Fruit fly (Drosophila melanogaster) whole organism, embryonic: ENCODE data around the gene CG2256.

ENCODE experiments used
- B-H1 ChIP-seq: fragments of 200-800 bp; sonication (Bioruptor generic); IDR thresholded peaks from 3 replicates; pipeline ENCODE4 v1.3.6; 2022; ENCODE audit warnings: missing biosample characterization, missing genetic modification characterization
- B-H2 ChIP-seq: fragments of 200-800 bp; sonication (Bioruptor generic); optimal IDR thresholded peaks from 2 replicates; lab custom pipeline; 2018; ENCODE audit warnings: missing biosample characterization, mild to moderate bottlenecking, missing genetic modification characterization
- C15 ChIP-seq: fragments of 200-800 bp; sonication (Bioruptor generic); IDR thresholded peaks from 3 replicates; pipeline ENCODE4 v1.3.6; 2022; ENCODE audit warnings: missing biosample characterization, missing genetic modification characterization
- CG10543 ChIP-seq: fragments of 200-800 bp; sonication (Bioruptor generic); optimal IDR thresholded peaks from 3 replicates; lab custom pipeline; 2017; ENCODE audit warnings: missing biosample characterization, mild to moderate bottlenecking, missing genetic modification characterization, moderate library complexity
- CG11695 ChIP-seq: fragments of 200-800 bp; sonication (Bioruptor generic); IDR thresholded peaks from 3 replicates; pipeline ENCODE4 v1.3.6; 2022; ENCODE audit warnings: missing biosample characterization, missing genetic modification characterization
- CG12299 ChIP-seq: fragments of 200-800 bp; sonication (Bioruptor generic); optimal IDR thresholded peaks from 2 replicates; lab custom pipeline; 2018; ENCODE audit warnings: missing biosample characterization, mild to moderate bottlenecking, missing genetic modification characterization
- CG13123 ChIP-seq: fragments of 200-800 bp; sonication (Bioruptor generic); optimal IDR thresholded peaks from 2 replicates; lab custom pipeline; 2016; ENCODE audit warnings: missing biosample characterization, missing genetic modification characterization
- CG13624 ChIP-seq: fragments of 200-800 bp; sonication (Bioruptor generic); optimal IDR thresholded peaks from 2 replicates; lab custom pipeline; 2016; ENCODE audit warnings: missing biosample characterization, missing genetic modification characterization
- CG15073 ChIP-seq: fragments of 200-800 bp; sonication (Bioruptor generic); optimal IDR thresholded peaks from 2 replicates; lab custom pipeline; 2016; ENCODE audit warnings: missing biosample characterization, missing genetic modification characterization
- CG15514 ChIP-seq: fragments of 200-800 bp; sonication (Bioruptor generic); optimal IDR thresholded peaks from 3 replicates; lab custom pipeline; 2017; ENCODE audit warnings: missing biosample characterization, missing genetic modification characterization, mild to moderate bottlenecking, moderate library complexity, missing genetic modification reagents
- CG18011 ChIP-seq: fragments of 200-800 bp; sonication (Bioruptor generic); optimal IDR thresholded peaks from 2 replicates; lab custom pipeline; 2017; ENCODE audit warnings: missing biosample characterization, missing genetic modification characterization, mild to moderate bottlenecking, moderate library complexity, missing genotype
- CG30431 ChIP-seq: fragments of 200-800 bp; sonication (Bioruptor generic); optimal IDR thresholded peaks from 2 replicates; lab custom pipeline; 2017; ENCODE audit warnings: missing biosample characterization, missing genetic modification characterization
- CG31441 ChIP-seq: fragments of 200-800 bp; sonication (Bioruptor generic); IDR thresholded peaks from 2 replicates; pipeline ENCODE4 v1.3.6; 2022; ENCODE audit warnings: missing biosample characterization, missing genetic modification characterization
- CG33213 ChIP-seq: fragments of 200-800 bp; sonication (Bioruptor generic); optimal IDR thresholded peaks from 3 replicates; lab custom pipeline; 2016; ENCODE audit warnings: missing biosample characterization, missing genetic modification characterization
- CG34376 ChIP-seq: fragments of 200-800 bp; sonication (Bioruptor generic); optimal IDR thresholded peaks from 2 replicates; lab custom pipeline; 2018; ENCODE audit warnings: missing biosample characterization, mild to moderate bottlenecking, missing genetic modification characterization
- CG43689 ChIP-seq: fragments of 200-800 bp; sonication (Bioruptor generic); IDR thresholded peaks from 2 replicates; pipeline ENCODE4 v1.3.6; 2022; ENCODE audit warnings: missing biosample characterization, missing genetic modification characterization
- CG5953 ChIP-seq: fragments of 200-800 bp; sonication (Bioruptor generic); IDR thresholded peaks from 2 replicates; pipeline ENCODE4 v1.3.6; 2022; ENCODE audit warnings: missing biosample characterization, missing genetic modification characterization
- CG6175 ChIP-seq: fragments of 200-800 bp; sonication (Bioruptor generic); IDR thresholded peaks from 3 replicates; pipeline ENCODE4 v1.3.6; 2022; ENCODE audit warnings: missing biosample characterization, missing genetic modification characterization
- CG6272 ChIP-seq: fragments of 200-800 bp; sonication (Bioruptor generic); IDR thresholded peaks from 2 replicates; pipeline ENCODE4 v1.3.6; 2022; ENCODE audit warnings: missing biosample characterization, missing genetic modification characterization
- CG6791 ChIP-seq: fragments of 200-800 bp; sonication (Bioruptor generic); IDR thresholded peaks from 3 replicates; pipeline ENCODE4 v1.3.6; 2022; ENCODE audit warnings: missing biosample characterization, missing genetic modification characterization; ENCODE audit not compliant: partially characterized antibody
- CG6813 ChIP-seq: fragments of 200-800 bp; sonication (Bioruptor generic); optimal IDR thresholded peaks from 2 replicates; lab custom pipeline; 2017; ENCODE audit warnings: missing biosample characterization, missing genetic modification characterization, mild to moderate bottlenecking, moderate library complexity, missing genetic modification reagents
- CG6854 ChIP-seq: fragments of 200-800 bp; sonication (Bioruptor generic); optimal IDR thresholded peaks from 3 replicates; lab custom pipeline; 2017; ENCODE audit warnings: missing biosample characterization, mild to moderate bottlenecking, missing genetic modification characterization
- CG7839 ChIP-seq: fragments of 200-800 bp; sonication (Bioruptor generic); optimal IDR thresholded peaks from 3 replicates; lab custom pipeline; 2018; ENCODE audit warnings: missing biosample characterization, mild to moderate bottlenecking, missing genetic modification characterization, moderate library complexity
- CG8388 ChIP-seq: fragments of 200-800 bp; sonication (Bioruptor generic); optimal IDR thresholded peaks from 2 replicates; lab custom pipeline; 2019; ENCODE audit warnings: missing biosample characterization, mild to moderate bottlenecking, missing genetic modification characterization, moderate library complexity
- CG9609 ChIP-seq: fragments of 200-800 bp; sonication (Bioruptor generic); optimal IDR thresholded peaks from 3 replicates; lab custom pipeline; 2016; ENCODE audit warnings: missing biosample characterization, missing genetic modification characterization
- CkIIα-i1 ChIP-seq: fragments of 200-800 bp; sonication (Bioruptor generic); IDR thresholded peaks from 2 replicates; pipeline ENCODE4 v1.3.6; 2022; ENCODE audit warnings: missing biosample characterization, missing genetic modification characterization
- Doc3 ChIP-seq: fragments of 200-800 bp; sonication (Bioruptor generic); IDR thresholded peaks from 3 replicates; pipeline ENCODE4 v1.3.6; 2022; ENCODE audit warnings: missing biosample characterization, missing genetic modification characterization; ENCODE audit not compliant: partially characterized antibody
- Dref ChIP-seq: fragments of 200-800 bp; sonication (Bioruptor generic); IDR thresholded peaks from 2 replicates; pipeline ENCODE4 v1.3.6; 2022; ENCODE audit warnings: missing biosample characterization, missing genetic modification characterization
- Eip74EF ChIP-seq, 2 experiments: fragments of 200-800 bp in 1 of 2; fragments of >200 bp in 1 of 2; sonication (Bioruptor generic) in 1 of 2; optimal IDR thresholded peaks; 2 replicates each; lab custom pipeline; 2017 to 2019; ENCODE audit warnings: missing biosample characterization in 2 of 2, missing genetic modification characterization in 2 of 2, mild to moderate bottlenecking in 1 of 2, moderate library complexity in 1 of 2
- Fer1 ChIP-seq: fragments of 200-800 bp; sonication (Bioruptor generic); optimal IDR thresholded peaks from 2 replicates; lab custom pipeline; 2017; ENCODE audit warnings: missing biosample characterization, mild to moderate bottlenecking, missing genetic modification characterization
- H2.0 ChIP-seq: fragments of 200-800 bp; sonication (Bioruptor generic); IDR thresholded peaks from 2 replicates; pipeline ENCODE4 v1.3.6; 2022; ENCODE audit warnings: missing biosample characterization, missing genetic modification characterization
- Mad ChIP-seq: fragments of 200-800 bp; sonication (Bioruptor generic); optimal IDR thresholded peaks from 2 replicates; lab custom pipeline; 2016; ENCODE audit warnings: missing biosample characterization, missing genetic modification characterization
- NC2β ChIP-seq: fragments of 200-800 bp; sonication (Bioruptor generic); optimal IDR thresholded peaks from 2 replicates; lab custom pipeline; 2016; ENCODE audit warnings: missing biosample characterization, missing genetic modification characterization
- NK7.1 ChIP-seq: fragments of 200-800 bp; sonication (Bioruptor generic); optimal IDR thresholded peaks from 3 replicates; lab custom pipeline; 2016; ENCODE audit warnings: missing biosample characterization, missing genetic modification characterization
- Vsx1 ChIP-seq: fragments of 200-800 bp; sonication (Bioruptor generic); optimal IDR thresholded peaks from 2 replicates; lab custom pipeline; 2017; ENCODE audit warnings: missing biosample characterization, mild to moderate bottlenecking, missing genetic modification characterization, missing genetic modification reagents
- ap ChIP-seq: fragments of 200-800 bp; sonication (Bioruptor generic); IDR thresholded peaks from 2 replicates; pipeline ENCODE4 v1.3.6; 2022; ENCODE audit warnings: missing biosample characterization, missing genetic modification characterization
- ase ChIP-seq: fragments of 200-800 bp; sonication (Bioruptor generic); IDR thresholded peaks from 3 replicates; pipeline ENCODE4 v1.3.6; 2022; ENCODE audit warnings: missing biosample characterization, missing genetic modification characterization
- cg ChIP-seq: fragments of 200-800 bp; sonication (Bioruptor generic); optimal IDR thresholded peaks from 3 replicates; lab custom pipeline; 2019; ENCODE audit warnings: missing biosample characterization, mild to moderate bottlenecking, missing genetic modification characterization, moderate library complexity
- chif ChIP-seq, 2 experiments: fragments of 200-800 bp; sonication (Bioruptor generic); optimal IDR thresholded peaks; 3 replicates each; lab custom pipeline; 2016; ENCODE audit warnings: missing biosample characterization in 2 of 2, missing genetic modification characterization in 2 of 2
- dmrt99B ChIP-seq: fragments of 200-800 bp; sonication (Bioruptor generic); optimal IDR thresholded peaks from 2 replicates; lab custom pipeline; 2018; ENCODE audit warnings: missing biosample characterization, mild to moderate bottlenecking, missing genetic modification characterization, moderate library complexity
- fu2 ChIP-seq: fragments of 200-800 bp; sonication (Bioruptor generic); optimal IDR thresholded peaks from 2 replicates; lab custom pipeline; 2016; ENCODE audit warnings: missing biosample characterization, missing genetic modification characterization
- gfzf ChIP-seq: fragments of 200-800 bp; sonication (Bioruptor generic); optimal IDR thresholded peaks from 2 replicates; lab custom pipeline; 2016; ENCODE audit warnings: missing biosample characterization, mild to moderate bottlenecking, missing genetic modification characterization, moderate library complexity
- jumu ChIP-seq: fragments of 200-800 bp; sonication (Bioruptor generic); optimal IDR thresholded peaks from 3 replicates; lab custom pipeline; 2016; ENCODE audit warnings: missing biosample characterization, missing genetic modification characterization
- lbe ChIP-seq: fragments of 200-800 bp; sonication (Bioruptor generic); optimal IDR thresholded peaks from 2 replicates; lab custom pipeline; 2016; ENCODE audit warnings: missing biosample characterization, mild to moderate bottlenecking, missing genetic modification characterization
- nerfin-2 ChIP-seq: fragments of 200-800 bp; sonication (Bioruptor generic); IDR thresholded peaks from 2 replicates; pipeline ENCODE4 v1.3.6; 2022; ENCODE audit warnings: missing biosample characterization, missing genetic modification characterization; ENCODE audit not compliant: partially characterized antibody
- run ChIP-seq: fragments of 200-800 bp; sonication (Bioruptor generic); optimal IDR thresholded peaks from 3 replicates; lab custom pipeline; 2018; ENCODE audit warnings: missing biosample characterization, mild to moderate bottlenecking, missing genetic modification characterization
- sc ChIP-seq, 3 experiments: fragments of >200 bp in 2 of 3; fragments of 200-800 bp in 1 of 3; sonication (Bioruptor generic) in 1 of 3; optimal IDR thresholded peaks; 2 replicates in 2 of 3; 3 replicates in 1 of 3; lab custom pipeline; 2017; ENCODE audit warnings: mild to moderate bottlenecking in 1 of 3, missing biosample characterization in 1 of 3, missing genetic modification characterization in 1 of 3, missing genetic modification reagents in 1 of 3
- ssp ChIP-seq: fragments of 200-800 bp; sonication (Bioruptor generic); IDR thresholded peaks from 2 replicates; pipeline ENCODE4 v1.3.6; 2022; ENCODE audit warnings: missing biosample characterization, missing genetic modification characterization
- wor ChIP-seq: fragments of 200-800 bp; sonication (Bioruptor generic); IDR thresholded peaks from 2 replicates; pipeline ENCODE4 v1.3.6; 2022; ENCODE audit warnings: missing biosample characterization, missing genetic modification characterization
- z ChIP-seq: fragments of 200-800 bp; sonication (Bioruptor generic); IDR thresholded peaks from 3 replicates; pipeline ENCODE4 v1.3.6; 2022; ENCODE audit warnings: missing biosample characterization, missing genetic modification characterization

Gene CG2256

DNA sequence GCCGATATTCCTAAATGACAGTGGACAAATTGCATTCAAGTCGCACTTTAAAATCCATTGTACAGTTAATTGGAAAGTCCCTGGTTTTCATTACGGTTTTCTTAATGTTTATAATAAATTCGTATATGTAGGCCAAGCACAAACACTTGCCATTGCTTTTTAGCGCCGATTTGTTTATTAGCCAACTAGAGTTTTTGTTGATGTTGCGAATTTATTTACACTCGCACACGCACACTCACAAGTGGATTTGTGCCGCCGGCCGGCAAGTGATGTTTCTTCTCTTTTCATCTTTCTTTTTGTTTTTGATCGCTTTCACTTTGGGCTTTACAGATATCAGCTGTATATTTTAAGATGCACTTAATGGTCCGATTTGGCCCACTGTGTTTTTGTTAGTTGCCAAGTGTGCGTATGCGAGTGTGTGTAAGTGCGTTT is 29.7 kb downstream of the CG2256 start (continued):
- TF ChIP-seq B-H1 (GFP tag; lab: Robert Waterston, UW) (0 out of 3 replicates have a peak, but pooled peaks have one; percentile 31), ase (GFP tag; lab: Robert Waterston, UW) (no peak), CG13624 (peak; percentile 64), CG6175 (0 out of 3 replicates have a peak, but pooled peaks have one; percentile 41), CG5953 (GFP tag; lab: Robert Waterston, UW) (no peak), ap (GFP tag; lab: Robert Waterston, UW) (peak; percentile 36; the same call in 1 of the 2 replicates), CG33213 (no peak), CG7839 (tag; lab: Kevin White, UChicago) (peak; percentile 85), CG15514 (GFP tag; lab: Kevin White, UChicago) (no peak), CG10543 (GFP tag; lab: Kevin White, UChicago) (peak; percentile 65), CG15073 (GFP tag; lab: Kevin White, UChicago) (no peak), CG31441 (GFP tag; lab: Robert Waterston, UW) (peak; percentile 75), CG6854 (GFP tag; lab: Kevin White, UChicago) (no peak), run (no peak), gfzf (GFP tag; lab: Kevin White, UChicago) (no peak), Eip74EF (GFP tag; optimal IDR thresholded peaks at IDR 0.05; lab: Kevin White, UChicago) (peak in 1 of 2 experiments; percentile 61), H2.0 (GFP tag; lab: Robert Waterston, UW) (peak; percentile 36; the same call in 1 of the 2 replicates), Doc3 (GFP tag; lab: Robert Waterston, UW) (no peak), CG34376 (GFP tag; lab: Kevin White, UChicago) (no peak), CG12299 (tag; lab: Kevin White, UChicago) (no peak), CkIIα-i1 (GFP tag; lab: Robert Waterston, UW) (no peak), CG6813 (GFP tag; lab: Kevin White, UChicago) (peak; percentile 41), chif (GFP tag; optimal IDR thresholded peaks at IDR 0.05; lab: Kevin White, UChicago) (peak; percentile 61 to 78), jumu (peak; percentile 82), CG30431 (peak; percentile 71), CG9609 (GFP tag; lab: Kevin White, UChicago) (peak; percentile 78), Dref (GFP tag; lab: Robert Waterston, UW) (no peak), wor (GFP tag; lab: Robert Waterston, UW) (no peak; the same call in 1 of the 2 replicates), CG6272 (GFP tag; lab: Robert Waterston, UW) (no peak), Vsx1 (peak; percentile 49), Fer1 (GFP tag; lab: Kevin White, UChicago) (peak; percentile 64), sc (optimal IDR thresholded peaks at IDR 0.05; lab: Kevin White, UChicago) (no peak), sc (GFP tag; optimal IDR thresholded peaks at IDR 0.05; lab: Kevin White, UChicago) (peak; percentile 46), C15 (no peak), Mad (GFP tag; lab: Kevin White, UChicago) (peak; percentile 60), fu2 (peak; percentile 73), CG6791 (GFP tag; lab: Robert Waterston, UW) (no peak), B-H2 (GFP tag; lab: Kevin White, UChicago) (no peak), cg (GFP tag; lab: Kevin White, UChicago) (no peak), lbe (GFP tag; lab: Kevin White, UChicago) (no peak), dmrt99B (peak; percentile 81), CG43689 (GFP tag; lab: Robert Waterston, UW) (no peak), CG18011 (GFP tag; lab: Kevin White, UChicago) (peak; percentile 45), NC2β (peak; percentile 6), ssp (GFP tag; lab: Robert Waterston, UW) (peak; percentile 46), z (GFP tag; lab: Robert Waterston, UW) (no peak), CG13123 (GFP tag; lab: Kevin White, UChicago) (peak; percentile 36), CG11695 (GFP tag; lab: Robert Waterston, UW) (peak; percentile 72; the same call in 1 of the 3 replicates), nerfin-2 (no peak), NK7.1 (GFP tag; lab: Kevin White, UChicago) (peak; percentile 67), CG8388 (peak; percentile 50)
